Fruit fly (Drosophila melanogaster) whole organism, embryonic: Measurements from ENCODE around the gene ND-B18.

ENCODE experiments used
- Aef1 ChIP-seq: fragments of 200-800 bp; sonication (Bioruptor generic); IDR thresholded peaks from 3 replicates; pipeline ENCODE4 v1.3.6; 2022; ENCODE audit warnings: missing biosample characterization, missing genetic modification characterization
- CG10543 ChIP-seq: fragments of 200-800 bp; sonication (Bioruptor generic); optimal IDR thresholded peaks from 3 replicates; lab custom pipeline; 2017; ENCODE audit warnings: missing biosample characterization, mild to moderate bottlenecking, missing genetic modification characterization, moderate library complexity
- CG11504 ChIP-seq: fragments of 200-800 bp; sonication (Bioruptor generic); optimal IDR thresholded peaks from 3 replicates; lab custom pipeline; 2019; ENCODE audit warnings: missing biosample characterization, mild to moderate bottlenecking, missing genetic modification characterization, moderate library complexity
- CG11695 ChIP-seq: fragments of 200-800 bp; sonication (Bioruptor generic); IDR thresholded peaks from 3 replicates; pipeline ENCODE4 v1.3.6; 2022; ENCODE audit warnings: missing biosample characterization, missing genetic modification characterization
- CG17829 ChIP-seq: fragments of 200-800 bp; optimal IDR thresholded peaks from 2 replicates; lab custom pipeline; 2019; ENCODE audit warnings: missing biosample characterization, mild to moderate bottlenecking, missing genetic modification characterization, moderate library complexity
- CG18599 ChIP-seq: fragments of 200-800 bp; sonication (Bioruptor generic); optimal IDR thresholded peaks from 3 replicates; lab custom pipeline; 2017; ENCODE audit warnings: missing biosample characterization, missing genetic modification characterization, mild to moderate bottlenecking, moderate library complexity, missing genetic modification reagents
- CG2116 ChIP-seq: fragments of 200-800 bp; sonication (Bioruptor generic); optimal IDR thresholded peaks from 3 replicates; lab custom pipeline; 2018; ENCODE audit warnings: missing biosample characterization, mild to moderate bottlenecking, missing genetic modification characterization
- CG2129 ChIP-seq: fragments of 200-800 bp; sonication (Bioruptor generic); IDR thresholded peaks from 2 replicates; pipeline ENCODE4 v1.3.6; 2022; ENCODE audit warnings: missing biosample characterization, missing genetic modification characterization; ENCODE audit not compliant: partially characterized antibody
- CG31365 ChIP-seq: fragments of 200-800 bp; sonication (Bioruptor generic); optimal IDR thresholded peaks from 2 replicates; lab custom pipeline; 2018; ENCODE audit warnings: missing biosample characterization, mild to moderate bottlenecking, missing genetic modification characterization
- CG42726 ChIP-seq: fragments of 200-800 bp; sonication (Bioruptor generic); IDR thresholded peaks from 2 replicates; pipeline ENCODE4 v1.3.6; 2022; ENCODE audit warnings: missing biosample characterization, missing genetic modification characterization; ENCODE audit not compliant: partially characterized antibody
- CG8478 ChIP-seq: fragments of >200 bp; optimal IDR thresholded peaks from 2 replicates; lab custom pipeline; 2018
- CHES-1-like ChIP-seq: fragments of 200-800 bp; sonication (Bioruptor generic); optimal IDR thresholded peaks from 2 replicates; lab custom pipeline; 2016; ENCODE audit warnings: missing biosample characterization, missing genetic modification characterization
- CkIIα-i1 ChIP-seq: fragments of 200-800 bp; sonication (Bioruptor generic); IDR thresholded peaks from 2 replicates; pipeline ENCODE4 v1.3.6; 2022; ENCODE audit warnings: missing biosample characterization, missing genetic modification characterization
- D ChIP-seq, 2 experiments: fragments of 200-800 bp in 1 of 2; fragments of >200 bp in 1 of 2; sonication (Bioruptor generic) in 1 of 2; optimal IDR thresholded peaks; 2 replicates in 1 of 2; 3 replicates in 1 of 2; lab custom pipeline; 2017; ENCODE audit warnings: mild to moderate bottlenecking in 1 of 2, missing biosample characterization in 1 of 2, missing genetic modification characterization in 1 of 2, missing genetic modification reagents in 1 of 2
- Dip3 ChIP-seq: fragments of 200-800 bp; sonication (Bioruptor generic); optimal IDR thresholded peaks from 3 replicates; lab custom pipeline; 2016; ENCODE audit warnings: missing biosample characterization, missing genetic modification characterization
- Doc3 ChIP-seq: fragments of 200-800 bp; sonication (Bioruptor generic); IDR thresholded peaks from 3 replicates; pipeline ENCODE4 v1.3.6; 2022; ENCODE audit warnings: missing biosample characterization, missing genetic modification characterization; ENCODE audit not compliant: partially characterized antibody
- Dp ChIP-seq: fragments of 200-800 bp; sonication (Bioruptor generic); optimal IDR thresholded peaks from 2 replicates; lab custom pipeline; 2018; ENCODE audit warnings: missing biosample characterization, mild to moderate bottlenecking, missing genetic modification characterization, moderate library complexity
- Ets65A ChIP-seq: fragments of 200-800 bp; sonication (Bioruptor generic); peaks from one replicate; lab custom pipeline; 2016; ENCODE audit warnings: missing biosample characterization, missing genetic modification characterization
- Ets97D ChIP-seq: fragments of 200-800 bp; sonication (Bioruptor generic); optimal IDR thresholded peaks from 3 replicates; lab custom pipeline; 2016; ENCODE audit warnings: missing biosample characterization, missing genetic modification characterization
- HLH4C ChIP-seq: fragments of 200-800 bp; sonication (Bioruptor generic); IDR thresholded peaks from 3 replicates; pipeline ENCODE4 v1.3.6; 2022; ENCODE audit warnings: missing biosample characterization, missing genetic modification characterization; ENCODE audit not compliant: partially characterized antibody
- Hmr ChIP-seq: fragments of 200-800 bp; sonication (Bioruptor generic); optimal IDR thresholded peaks from 3 replicates; lab custom pipeline; 2017; ENCODE audit warnings: mild to moderate bottlenecking, missing biosample characterization, missing genetic modification reagents, missing genetic modification characterization
- Hr78 ChIP-seq, 2 experiments: fragments of 200-800 bp in 1 of 2; fragments of >200 bp in 1 of 2; sonication (Bioruptor generic) in 1 of 2; optimal IDR thresholded peaks; 2 replicates each; lab custom pipeline; 2017 to 2019; ENCODE audit warnings: missing biosample characterization in 2 of 2, missing genetic modification characterization in 2 of 2, mild to moderate bottlenecking in 1 of 2, moderate library complexity in 1 of 2
- Med ChIP-seq: fragments of 200-800 bp; sonication (Bioruptor generic); peaks from one replicate; lab custom pipeline; 2016; ENCODE audit warnings: missing biosample characterization, missing genetic modification characterization, mild to moderate bottlenecking, inconsistent platforms, moderate library complexity
- NC2α ChIP-seq: fragments of 200-800 bp; sonication (Bioruptor generic); optimal IDR thresholded peaks from 2 replicates; lab custom pipeline; 2016; ENCODE audit warnings: missing biosample characterization, missing genetic modification characterization
- NC2β ChIP-seq: fragments of 200-800 bp; sonication (Bioruptor generic); optimal IDR thresholded peaks from 2 replicates; lab custom pipeline; 2016; ENCODE audit warnings: missing biosample characterization, missing genetic modification characterization
- NfI ChIP-seq: fragments of 200-800 bp; sonication (Bioruptor generic); optimal IDR thresholded peaks from 3 replicates; lab custom pipeline; 2018; ENCODE audit warnings: missing biosample characterization, mild to moderate bottlenecking, missing genetic modification characterization, moderate library complexity
- Rfx ChIP-seq: fragments of 200-800 bp; sonication (Bioruptor generic); IDR thresholded peaks from 2 replicates; pipeline ENCODE4 v1.3.6; 2022; ENCODE audit warnings: missing biosample characterization, missing genetic modification characterization
- Sry-δ ChIP-seq: fragments of 200-800 bp; sonication (Bioruptor generic); optimal IDR thresholded peaks from 2 replicates; lab custom pipeline; 2016; ENCODE audit warnings: missing biosample characterization, missing genetic modification characterization
- Usf ChIP-seq: fragments of 200-800 bp; sonication (Bioruptor generic); optimal IDR thresholded peaks from 2 replicates; lab custom pipeline; 2017; ENCODE audit warnings: missing genotype, missing biosample characterization, missing genetic modification characterization
- ara ChIP-seq: fragments of 200-800 bp; sonication (Bioruptor generic); IDR thresholded peaks from 2 replicates; pipeline ENCODE4 v1.3.6; 2022; ENCODE audit warnings: missing biosample characterization, missing genetic modification characterization
- cg ChIP-seq: fragments of 200-800 bp; sonication (Bioruptor generic); optimal IDR thresholded peaks from 3 replicates; lab custom pipeline; 2019; ENCODE audit warnings: missing biosample characterization, mild to moderate bottlenecking, missing genetic modification characterization, moderate library complexity
- crp ChIP-seq, 2 experiments: fragments of 200-800 bp; sonication (Bioruptor generic); optimal IDR thresholded peaks; 2 replicates in 1 of 2; 3 replicates in 1 of 2; lab custom pipeline; 2017; ENCODE audit warnings: missing biosample characterization in 2 of 2, missing genetic modification characterization in 2 of 2, mild to moderate bottlenecking in 1 of 2, moderate library complexity in 1 of 2
- cwo ChIP-seq: fragments of 200-800 bp; sonication (Bioruptor generic); optimal IDR thresholded peaks from 3 replicates; lab custom pipeline; 2017; ENCODE audit warnings: missing biosample characterization, missing genetic modification characterization, mild to moderate bottlenecking, moderate library complexity, missing genetic modification reagents
- exex ChIP-seq: fragments of 200-800 bp; sonication (Bioruptor generic); optimal IDR thresholded peaks from 4 replicates; lab custom pipeline; 2018; ENCODE audit warnings: missing biosample characterization, mild to moderate bottlenecking, missing genetic modification characterization, moderate library complexity
- eyg ChIP-seq: fragments of 200-800 bp; sonication (Bioruptor generic); optimal IDR thresholded peaks from 3 replicates; lab custom pipeline; 2016; ENCODE audit warnings: missing biosample characterization, missing genetic modification characterization
- fd3F ChIP-seq: fragments of 200-800 bp; sonication (Bioruptor generic); optimal IDR thresholded peaks from 2 replicates; lab custom pipeline; 2018; ENCODE audit warnings: missing biosample characterization, mild to moderate bottlenecking, missing genetic modification characterization, moderate library complexity
- grau ChIP-seq: fragments of 200-800 bp; optimal IDR thresholded peaks from 3 replicates; lab custom pipeline; 2019; ENCODE audit warnings: missing biosample characterization, mild to moderate bottlenecking, missing genetic modification characterization, moderate library complexity
- grn ChIP-seq: fragments of 200-800 bp; sonication (Bioruptor generic); optimal IDR thresholded peaks from 3 replicates; lab custom pipeline; 2017; ENCODE audit warnings: missing biosample characterization, missing genetic modification characterization
- gsb-n ChIP-seq: fragments of 200-800 bp; sonication (Bioruptor generic); optimal IDR thresholded peaks from 3 replicates; lab custom pipeline; 2018; ENCODE audit warnings: missing biosample characterization, mild to moderate bottlenecking, missing genetic modification characterization
- jumu ChIP-seq: fragments of 200-800 bp; sonication (Bioruptor generic); optimal IDR thresholded peaks from 3 replicates; lab custom pipeline; 2016; ENCODE audit warnings: missing biosample characterization, missing genetic modification characterization
- kah ChIP-seq: fragments of 200-800 bp; sonication (Bioruptor generic); optimal IDR thresholded peaks from 2 replicates; lab custom pipeline; 2018; ENCODE audit warnings: missing biosample characterization, mild to moderate bottlenecking, missing genetic modification characterization
- kay ChIP-seq: fragments of 200-800 bp; sonication (Bioruptor generic); optimal IDR thresholded peaks from 2 replicates; lab custom pipeline; 2016; ENCODE audit warnings: missing biosample characterization, missing genetic modification characterization
- ken ChIP-seq: fragments of 200-800 bp; sonication (Bioruptor generic); IDR thresholded peaks from 3 replicates; pipeline ENCODE4 v1.3.6; 2022; ENCODE audit warnings: missing biosample characterization, missing genetic modification characterization
- mam ChIP-seq: fragments of 200-800 bp; sonication (Bioruptor generic); optimal IDR thresholded peaks from 3 replicates; lab custom pipeline; 2016; ENCODE audit warnings: missing biosample characterization, missing genetic modification characterization
- mirr ChIP-seq: fragments of 200-800 bp; sonication (Bioruptor generic); optimal IDR thresholded peaks from 3 replicates; lab custom pipeline; 2018; ENCODE audit warnings: missing biosample characterization, mild to moderate bottlenecking, missing genetic modification characterization
- pb ChIP-seq: fragments of 200-800 bp; sonication (Bioruptor generic); optimal IDR thresholded peaks from 3 replicates; lab custom pipeline; 2016; ENCODE audit warnings: missing biosample characterization, missing genetic modification characterization
- pho ChIP-seq: fragments of 200-800 bp; sonication (Bioruptor generic); optimal IDR thresholded peaks from 2 replicates; lab custom pipeline; 2016; ENCODE audit warnings: missing biosample characterization, missing genetic modification characterization
- pnt ChIP-seq: fragments of 200-800 bp; sonication (Bioruptor generic); optimal IDR thresholded peaks from 3 replicates; lab custom pipeline; 2016; ENCODE audit warnings: missing biosample characterization, missing genetic modification characterization
- row ChIP-seq: fragments of 200-800 bp; sonication (Bioruptor generic); IDR thresholded peaks from 3 replicates; pipeline ENCODE4 v1.3.6; 2022; ENCODE audit warnings: missing biosample characterization, missing genetic modification characterization
- sens ChIP-seq: fragments of 200-800 bp; sonication (Bioruptor generic); peaks from one replicate; lab custom pipeline; 2016; ENCODE audit warnings: missing biosample characterization, missing genetic modification characterization

The ND-B18 gene

dm6 chrX:15070137-15070536 lies 6.6 kb downstream of the ND-B18 start:
- TF ChIP-seq CG2129 (GFP tag; lab: Robert Waterston, UW), result no peak
- TF ChIP-seq Doc3, result no peak
- TF ChIP-seq NfI (GFP tag; lab: Kevin White, UChicago), result no peak
- peak; percentile 32; the same call in 1 of the 3 replicates for TF ChIP-seq row (GFP tag; lab: Robert Waterston, UW)
- no peak for TF ChIP-seq CG42726 (GFP tag; lab: Robert Waterston, UW)
- TF ChIP-seq grn, result no peak
- no peak for TF ChIP-seq gsb-n
- TF ChIP-seq CHES-1-like (GFP tag; lab: Kevin White, UChicago), result no peak
- TF ChIP-seq kay, result no peak
- TF ChIP-seq Usf (GFP tag; lab: Kevin White, UChicago), result no peak
- no peak for TF ChIP-seq ara (GFP tag; lab: Robert Waterston, UW)
- no peak for TF ChIP-seq cg
- no peak for TF ChIP-seq pnt (GFP tag; lab: Kevin White, UChicago)
- no peak for TF ChIP-seq eyg
- no peak for TF ChIP-seq Dip3
- TF ChIP-seq CG11504 (tag; lab: Kevin White, UChicago), result peak; percentile 1
- no peak for TF ChIP-seq NC2β (GFP tag; lab: Kevin White, UChicago)
- no peak for TF ChIP-seq CG2116
- no peak for TF ChIP-seq Dp (GFP tag; lab: Kevin White, UChicago)
- TF ChIP-seq pb (GFP tag; lab: Kevin White, UChicago), result no peak
- no peak for TF ChIP-seq kah (GFP tag; lab: Kevin White, UChicago)
- TF ChIP-seq pho (GFP tag; lab: Kevin White, UChicago), result no peak
- TF ChIP-seq Med (GFP tag; lab: Kevin White, UChicago), result peak; percentile 30
- TF ChIP-seq NC2α (GFP tag; lab: Kevin White, UChicago), result no peak
- no peak for TF ChIP-seq jumu
- no peak for TF ChIP-seq CG8478
- TF ChIP-seq Sry-δ (GFP tag; lab: Kevin White, UChicago), result no peak
- TF ChIP-seq Ets65A (GFP tag; lab: Kevin White, UChicago), result peak; percentile 23
- no peak for TF ChIP-seq CG11695 (GFP tag; lab: Robert Waterston, UW)

- TF ChIP-seq sens (GFP tag; lab: Kevin White, UChicago), result peak; percentile 64
- TF ChIP-seq CG17829 (tag; lab: Kevin White, UChicago), result no peak
- TF ChIP-seq Hr78 (GFP tag; optimal IDR thresholded peaks at IDR 0.05; lab: Kevin White, UChicago), result peak in 1 of 2 experiments; percentile 46
- TF ChIP-seq CkIIα-i1 (GFP tag; lab: Robert Waterston, UW), result no peak
- peak; percentile 31 for TF ChIP-seq CG18599
- TF ChIP-seq exex, result peak; percentile 63
- no peak for TF ChIP-seq fd3F (GFP tag; lab: Kevin White, UChicago)
- peak; percentile 45 for TF ChIP-seq cwo (GFP tag; lab: Kevin White, UChicago)
- peak; percentile 28; the same call in 1 of the 2 replicates for TF ChIP-seq Rfx (GFP tag; lab: Robert Waterston, UW)
- TF ChIP-seq D (optimal IDR thresholded peaks at IDR 0.05; lab: Kevin White, UChicago), result no peak
- no peak for TF ChIP-seq D (GFP tag; optimal IDR thresholded peaks at IDR 0.05; lab: Kevin White, UChicago)
- TF ChIP-seq CG10543 (GFP tag; lab: Kevin White, UChicago), result peak; percentile 18
- TF ChIP-seq CG31365 (tag; lab: Kevin White, UChicago), result no peak
- TF ChIP-seq ken (GFP tag; lab: Robert Waterston, UW), result no peak
- peak; percentile 12 for TF ChIP-seq grau
- peak; percentile 62 for TF ChIP-seq grn
- TF ChIP-seq mirr (GFP tag; lab: Kevin White, UChicago), result peak; percentile 43
- no peak for TF ChIP-seq crp (GFP tag; optimal IDR thresholded peaks at IDR 0.05; lab: Kevin White, UChicago)
- no peak for TF ChIP-seq mam (GFP tag; lab: Kevin White, UChicago)
- no peak for TF ChIP-seq Aef1 (GFP tag; lab: Robert Waterston, UW)
- no peak for TF ChIP-seq Ets97D (GFP tag; lab: Kevin White, UChicago)
- no peak for TF ChIP-seq CG2116
- peak; percentile 3 for TF ChIP-seq Hmr (GFP tag; lab: Kevin White, UChicago)
- TF ChIP-seq Usf (GFP tag; lab: Kevin White, UChicago), result no peak
- TF ChIP-seq HLH4C (GFP tag; lab: Robert Waterston, UW), result no peak
These were observed 7.4 kb downstream of the ND-B18 start for dm6 chrX:15070811-15071479.
